Fruit fly (Drosophila melanogaster): Measurements from ENCODE around the gene Nepl8.

The Nepl8 gene

dm6 chr2L:16451858-16452257 is 36.1 kb upstream of the Nepl8 start (continued):
- TF ChIP-seq CG9876 (GFP tag; optimal IDR thresholded peaks at IDR 0.05) = no peak
- no peak for TF ChIP-seq tgo (GFP tag; IDR thresholded peaks at IDR 0.05)
- no peak for TF ChIP-seq CG43689 (GFP tag; IDR thresholded peaks at IDR 0.05)
- no peak for TF ChIP-seq cwo (GFP tag; optimal IDR thresholded peaks at IDR 0.05)
- TF ChIP-seq gsb (GFP tag; IDR thresholded peaks at IDR 0.05) = no peak
- TF ChIP-seq CG2889 (GFP tag; IDR thresholded peaks at IDR 0.05) = no peak
- peak; percentile 4 for TF ChIP-seq gem (tag; optimal IDR thresholded peaks at IDR 0.05)
- no peak for TF ChIP-seq CG12071 (GFP tag; optimal IDR thresholded peaks at IDR 0.05)
- no peak for TF ChIP-seq CG32772 (GFP tag; IDR thresholded peaks at IDR 0.05)
- TF ChIP-seq CG8765 (GFP tag; IDR thresholded peaks at IDR 0.05) = no peak
- no peak for TF ChIP-seq Ravus (GFP tag; IDR thresholded peaks at IDR 0.05)
- no peak for TF ChIP-seq Trl (optimal IDR thresholded peaks at IDR 0.05)
- TF ChIP-seq Trl (GFP tag; optimal IDR thresholded peaks at IDR 0.05) = no peak
- TF ChIP-seq unc-4 (GFP tag; IDR thresholded peaks at IDR 0.05; ENCODE audit: partially characterized antibody) = no peak
- no peak for TF ChIP-seq sob (GFP tag; IDR thresholded peaks at IDR 0.05)
- TF ChIP-seq CG18619 (GFP tag; optimal IDR thresholded peaks at IDR 0.05) = peak; percentile 3
- no peak for TF ChIP-seq run (tag; optimal IDR thresholded peaks at IDR 0.05)
- peak; percentile 18 for TF ChIP-seq CG1603 (tag; optimal IDR thresholded peaks at IDR 0.05)
- TF ChIP-seq ap (GFP tag; IDR thresholded peaks at IDR 0.05) = no peak
- TF ChIP-seq CG8290 (GFP tag; optimal IDR thresholded peaks at IDR 0.05) = no peak
- peak in 1 of 2 experiments; percentile 56 for TF ChIP-seq CG8290 (tag; optimal IDR thresholded peaks at IDR 0.05)
- TF ChIP-seq Oaz (GFP tag; IDR thresholded peaks at IDR 0.05) = no peak
- no peak for TF ChIP-seq pita (GFP tag; optimal IDR thresholded peaks at IDR 0.05)
- no peak for TF ChIP-seq Deaf1 (tag; optimal IDR thresholded peaks at IDR 0.05)
- no peak for TF ChIP-seq jigr1 (GFP tag; IDR thresholded peaks at IDR 0.05)
- no peak for TF ChIP-seq CG3163 (GFP tag; optimal IDR thresholded peaks at IDR 0.05)
- TF ChIP-seq CG32767 (GFP tag; IDR thresholded peaks at IDR 0.05) = no peak
- TF ChIP-seq Dad (GFP tag; optimal IDR thresholded peaks at IDR 0.05) = no peak
- TF ChIP-seq CG15011 (GFP tag; optimal IDR thresholded peaks at IDR 0.05) = no peak
- TF ChIP-seq CG8924 (tag; optimal IDR thresholded peaks at IDR 0.05) = no peak
- no peak for TF ChIP-seq chinmo (GFP tag; IDR thresholded peaks at IDR 0.05; ENCODE audit: partially characterized antibody)
- no peak for TF ChIP-seq ken (GFP tag; IDR thresholded peaks at IDR 0.05)
- no peak for TF ChIP-seq CG10267 (tag; optimal IDR thresholded peaks at IDR 0.05)
- no peak for TF ChIP-seq vfl (GFP tag; optimal IDR thresholded peaks at IDR 0.05)
- no peak for TF ChIP-seq Lpt (GFP tag; optimal IDR thresholded peaks at IDR 0.05)
- peak; percentile 6 for TF ChIP-seq CG9817 (tag; optimal IDR thresholded peaks at IDR 0.05)
- no peak for TF ChIP-seq crol (GFP tag; IDR thresholded peaks at IDR 0.05)
- TF ChIP-seq HmgZ (tag; optimal IDR thresholded peaks at IDR 0.05) = no peak
- no peak for TF ChIP-seq dysf (GFP tag; IDR thresholded peaks at IDR 0.05)
- TF ChIP-seq Sox102F (GFP tag; optimal IDR thresholded peaks at IDR 0.05) = peak; percentile 46
- no peak for TF ChIP-seq CG5180 (GFP tag; optimal IDR thresholded peaks at IDR 0.05)
- no peak for TF ChIP-seq Mrtf (GFP tag; IDR thresholded peaks at IDR 0.05)
- 0 out of 3 replicates have a peak, but pooled peaks have one; percentile 34 for TF ChIP-seq ci (GFP tag; IDR thresholded peaks at IDR 0.05)
- TF ChIP-seq NC2β (GFP tag; optimal IDR thresholded peaks at IDR 0.05) = no peak
- TF ChIP-seq CG1233 (GFP tag; optimal IDR thresholded peaks at IDR 0.05) = no peak
- no peak for TF ChIP-seq CG14860 (GFP tag; IDR thresholded peaks at IDR 0.05; ENCODE audit: partially characterized antibody)
- peak; percentile 7 for TF ChIP-seq caup (GFP tag; optimal IDR thresholded peaks at IDR 0.05; ENCODE audit: severe bottlenecking)
- TF ChIP-seq Hmr (GFP tag; optimal IDR thresholded peaks at IDR 0.05) = peak; percentile 36
- no peak for TF ChIP-seq TFAM (GFP tag; optimal IDR thresholded peaks at IDR 0.05)
- TF ChIP-seq dimm (GFP tag; IDR thresholded peaks at IDR 0.05) = no peak
- no peak for TF ChIP-seq hth (optimal IDR thresholded peaks at IDR 0.05)
- no peak for TF ChIP-seq ems (GFP tag; optimal IDR thresholded peaks at IDR 0.05)
- no peak for TF ChIP-seq CG34224 (GFP tag; IDR thresholded peaks at IDR 0.05; ENCODE audit: partially characterized antibody)

All from whole organism, embryonic.